Fruit fly (Drosophila melanogaster) whole organism, embryonic: Measurements from ENCODE around the gene CG13000.

ENCODE experiments used
- B-H1 ChIP-seq: fragments of 200-800 bp; sonication (Bioruptor generic); IDR thresholded peaks from 3 replicates; pipeline ENCODE4 v1.3.6; 2022; ENCODE audit warnings: missing biosample characterization, missing genetic modification characterization
- Bgb ChIP-seq: fragments of 200-800 bp; sonication (Bioruptor generic); IDR thresholded peaks from 2 replicates; pipeline ENCODE4 v1.3.6; 2022; ENCODE audit warnings: missing biosample characterization, missing genetic modification characterization; ENCODE audit not compliant: partially characterized antibody
- CG10147 ChIP-seq: fragments of 200-800 bp; sonication (Bioruptor generic); optimal IDR thresholded peaks from 2 replicates; lab custom pipeline; 2019; ENCODE audit warnings: missing biosample characterization, mild to moderate bottlenecking, missing genetic modification characterization, moderate library complexity
- CG11504 ChIP-seq: fragments of 200-800 bp; sonication (Bioruptor generic); optimal IDR thresholded peaks from 3 replicates; lab custom pipeline; 2019; ENCODE audit warnings: missing biosample characterization, mild to moderate bottlenecking, missing genetic modification characterization, moderate library complexity
- CG14014 ChIP-seq: fragments of 200-800 bp; sonication (Bioruptor generic); IDR thresholded peaks from 2 replicates; pipeline ENCODE4 v1.3.6; 2022; ENCODE audit warnings: missing biosample characterization, missing genetic modification characterization
- CG15011 ChIP-seq: fragments of 200-800 bp; sonication (Bioruptor generic); optimal IDR thresholded peaks from 3 replicates; lab custom pipeline; 2018; ENCODE audit warnings: missing biosample characterization, mild to moderate bottlenecking, missing genetic modification characterization
- CG1603 ChIP-seq: fragments of 200-800 bp; sonication (Bioruptor generic); optimal IDR thresholded peaks from 2 replicates; lab custom pipeline; 2019; ENCODE audit warnings: missing biosample characterization, mild to moderate bottlenecking, missing genetic modification characterization, moderate library complexity
- CG2889 ChIP-seq: fragments of 200-800 bp; sonication (Bioruptor generic); IDR thresholded peaks from 3 replicates; pipeline ENCODE4 v1.3.6; 2022; ENCODE audit warnings: missing biosample characterization, missing genetic modification characterization
- CG32772 ChIP-seq: fragments of 200-800 bp; sonication (Bioruptor generic); IDR thresholded peaks from 2 replicates; pipeline ENCODE4 v1.3.6; 2022; ENCODE audit warnings: missing biosample characterization, missing genetic modification characterization
- CG7839 ChIP-seq: fragments of 200-800 bp; sonication (Bioruptor generic); optimal IDR thresholded peaks from 3 replicates; lab custom pipeline; 2018; ENCODE audit warnings: missing biosample characterization, mild to moderate bottlenecking, missing genetic modification characterization, moderate library complexity
- CG7987 ChIP-seq: fragments of 200-800 bp; sonication (Bioruptor generic); optimal IDR thresholded peaks from 2 replicates; lab custom pipeline; 2018; ENCODE audit warnings: missing biosample characterization, mild to moderate bottlenecking, missing genetic modification characterization, moderate library complexity
- CG8290 ChIP-seq, 3 experiments: fragments of 200-800 bp; sonication (Bioruptor generic); optimal IDR thresholded peaks; 2 replicates each; lab custom pipeline; 2016 to 2019; ENCODE audit warnings: missing biosample characterization in 3 of 3, missing genetic modification characterization in 3 of 3, mild to moderate bottlenecking in 2 of 3, moderate library complexity in 1 of 3
- CG8359 ChIP-seq: fragments of 200-800 bp; sonication (Bioruptor generic); optimal IDR thresholded peaks from 2 replicates; lab custom pipeline; 2017; ENCODE audit warnings: missing biosample characterization, mild to moderate bottlenecking, missing genetic modification characterization, borderline replicate concordance
- CG8924 ChIP-seq: fragments of 200-800 bp; optimal IDR thresholded peaks from 3 replicates; lab custom pipeline; 2019; ENCODE audit warnings: missing biosample characterization, mild to moderate bottlenecking, missing genetic modification characterization, moderate library complexity
- CHES-1-like ChIP-seq: fragments of 200-800 bp; sonication (Bioruptor generic); optimal IDR thresholded peaks from 2 replicates; lab custom pipeline; 2016; ENCODE audit warnings: missing biosample characterization, missing genetic modification characterization
- Drgx ChIP-seq: fragments of 200-800 bp; sonication (Bioruptor generic); IDR thresholded peaks from 2 replicates; pipeline ENCODE4 v1.3.6; 2022; ENCODE audit warnings: missing biosample characterization, missing genetic modification characterization
- ERR ChIP-seq: fragments of 200-800 bp; sonication (Bioruptor generic); optimal IDR thresholded peaks from 2 replicates; lab custom pipeline; 2016; ENCODE audit warnings: missing biosample characterization, missing genetic modification characterization
- Fer3 ChIP-seq: fragments of 200-800 bp; sonication (Bioruptor generic); optimal IDR thresholded peaks from 2 replicates; lab custom pipeline; 2018; ENCODE audit warnings: missing biosample characterization, mild to moderate bottlenecking, missing genetic modification characterization, moderate library complexity
- Hr3 ChIP-seq: fragments of 200-800 bp; sonication (Bioruptor generic); optimal IDR thresholded peaks from 3 replicates; lab custom pipeline; 2016; ENCODE audit warnings: missing biosample characterization, missing genetic modification characterization
- MESR4 ChIP-seq: fragments of 200-800 bp; sonication (Bioruptor generic); optimal IDR thresholded peaks from 2 replicates; lab custom pipeline; 2018; ENCODE audit warnings: missing biosample characterization, mild to moderate bottlenecking, missing genetic modification characterization, moderate library complexity
- Med ChIP-seq: fragments of 200-800 bp; sonication (Bioruptor generic); peaks from one replicate; lab custom pipeline; 2016; ENCODE audit warnings: missing biosample characterization, missing genetic modification characterization, mild to moderate bottlenecking, inconsistent platforms, moderate library complexity
- Optix ChIP-seq: fragments of 200-800 bp; sonication (Bioruptor generic); IDR thresholded peaks from 3 replicates; pipeline ENCODE4 v1.3.6; 2022; ENCODE audit warnings: missing biosample characterization, missing genetic modification characterization
- Pdp1 ChIP-seq, 2 experiments: fragments of 200-800 bp; sonication (Bioruptor generic); optimal IDR thresholded peaks; 3 replicates each; lab custom pipeline; 2016; ENCODE audit warnings: missing biosample characterization in 2 of 2, missing genetic modification characterization in 2 of 2, mild to moderate bottlenecking in 1 of 2, moderate library complexity in 1 of 2
- Rfx ChIP-seq: fragments of 200-800 bp; sonication (Bioruptor generic); IDR thresholded peaks from 2 replicates; pipeline ENCODE4 v1.3.6; 2022; ENCODE audit warnings: missing biosample characterization, missing genetic modification characterization
- Ssrp ChIP-seq: fragments of 200-800 bp; sonication (Bioruptor generic); optimal IDR thresholded peaks from 2 replicates; lab custom pipeline; 2018; ENCODE audit warnings: missing biosample characterization, mild to moderate bottlenecking, missing genetic modification characterization, moderate library complexity
- al ChIP-seq: fragments of 200-800 bp; sonication (Bioruptor generic); IDR thresholded peaks from 2 replicates; pipeline ENCODE4 v1.3.6; 2022; ENCODE audit warnings: missing biosample characterization, missing genetic modification characterization
- ap ChIP-seq: fragments of 200-800 bp; sonication (Bioruptor generic); IDR thresholded peaks from 2 replicates; pipeline ENCODE4 v1.3.6; 2022; ENCODE audit warnings: missing biosample characterization, missing genetic modification characterization
- ash1 ChIP-seq: fragments of 200-800 bp; sonication (Bioruptor generic); optimal IDR thresholded peaks from 2 replicates; lab custom pipeline; 2018; ENCODE audit warnings: missing biosample characterization, mild to moderate bottlenecking, missing genetic modification characterization
- ato ChIP-seq: fragments of 200-800 bp; sonication (Bioruptor generic); IDR thresholded peaks from 2 replicates; pipeline ENCODE4 v1.3.6; 2022; ENCODE audit warnings: missing biosample characterization, missing genetic modification characterization; ENCODE audit not compliant: partially characterized antibody
- bbx ChIP-seq: fragments of 200-800 bp; sonication (Bioruptor generic); IDR thresholded peaks from 2 replicates; pipeline ENCODE4 v1.3.6; 2022; ENCODE audit warnings: missing biosample characterization, missing genetic modification characterization; ENCODE audit not compliant: partially characterized antibody
- bowl ChIP-seq: fragments of 200-800 bp; sonication (Bioruptor generic); IDR thresholded peaks from 2 replicates; pipeline ENCODE4 v1.3.6; 2022; ENCODE audit warnings: missing biosample characterization, missing genetic modification characterization
- cg ChIP-seq: fragments of 200-800 bp; sonication (Bioruptor generic); optimal IDR thresholded peaks from 3 replicates; lab custom pipeline; 2019; ENCODE audit warnings: missing biosample characterization, mild to moderate bottlenecking, missing genetic modification characterization, moderate library complexity
- ci ChIP-seq: fragments of 200-800 bp; sonication (Bioruptor generic); IDR thresholded peaks from 3 replicates; pipeline ENCODE4 v1.3.6; 2022; ENCODE audit warnings: missing biosample characterization, missing genetic modification characterization
- crp ChIP-seq, 2 experiments: fragments of 200-800 bp; sonication (Bioruptor generic); optimal IDR thresholded peaks; 2 replicates in 1 of 2; 3 replicates in 1 of 2; lab custom pipeline; 2017; ENCODE audit warnings: missing biosample characterization in 2 of 2, missing genetic modification characterization in 2 of 2, mild to moderate bottlenecking in 1 of 2, moderate library complexity in 1 of 2
- emc ChIP-seq: fragments of 200-800 bp; sonication (Bioruptor generic); optimal IDR thresholded peaks from 2 replicates; lab custom pipeline; 2016; ENCODE audit warnings: missing biosample characterization, missing genetic modification characterization
- maf-S ChIP-seq: fragments of 200-800 bp; sonication (Bioruptor generic); optimal IDR thresholded peaks from 2 replicates; lab custom pipeline; 2016; ENCODE audit warnings: missing biosample characterization, missing genetic modification characterization
- slbo ChIP-seq: fragments of 200-800 bp; sonication (Bioruptor generic); IDR thresholded peaks from 2 replicates; pipeline ENCODE4 v1.3.6; 2022; ENCODE audit warnings: missing biosample characterization, missing genetic modification characterization
- sna ChIP-seq: fragments of 200-800 bp; sonication (Bioruptor generic); IDR thresholded peaks from 2 replicates; pipeline ENCODE4 v1.3.6; 2022; ENCODE audit warnings: missing biosample characterization, missing genetic modification characterization; ENCODE audit not compliant: partially characterized antibody
- stc ChIP-seq: fragments of 200-800 bp; sonication (Bioruptor generic); IDR thresholded peaks from 2 replicates; pipeline ENCODE4 v1.3.6; 2022; ENCODE audit warnings: missing biosample characterization, missing genetic modification characterization
- sug ChIP-seq: fragments of 200-800 bp; optimal IDR thresholded peaks from 2 replicates; lab custom pipeline; 2019; ENCODE audit warnings: missing biosample characterization, mild to moderate bottlenecking, missing genetic modification characterization, moderate library complexity
- vnd ChIP-seq: fragments of 200-800 bp; sonication (Bioruptor generic); IDR thresholded peaks from 3 replicates; pipeline ENCODE4 v1.3.6; 2022; ENCODE audit warnings: missing biosample characterization, missing genetic modification characterization; ENCODE audit not compliant: partially characterized antibody
- zen2 ChIP-seq: fragments of 200-800 bp; sonication (Bioruptor generic); IDR thresholded peaks from 3 replicates; pipeline ENCODE4 v1.3.6; 2022; ENCODE audit warnings: missing biosample characterization, missing genetic modification characterization; ENCODE audit not compliant: partially characterized antibody

CG13000 gene

DNA sequence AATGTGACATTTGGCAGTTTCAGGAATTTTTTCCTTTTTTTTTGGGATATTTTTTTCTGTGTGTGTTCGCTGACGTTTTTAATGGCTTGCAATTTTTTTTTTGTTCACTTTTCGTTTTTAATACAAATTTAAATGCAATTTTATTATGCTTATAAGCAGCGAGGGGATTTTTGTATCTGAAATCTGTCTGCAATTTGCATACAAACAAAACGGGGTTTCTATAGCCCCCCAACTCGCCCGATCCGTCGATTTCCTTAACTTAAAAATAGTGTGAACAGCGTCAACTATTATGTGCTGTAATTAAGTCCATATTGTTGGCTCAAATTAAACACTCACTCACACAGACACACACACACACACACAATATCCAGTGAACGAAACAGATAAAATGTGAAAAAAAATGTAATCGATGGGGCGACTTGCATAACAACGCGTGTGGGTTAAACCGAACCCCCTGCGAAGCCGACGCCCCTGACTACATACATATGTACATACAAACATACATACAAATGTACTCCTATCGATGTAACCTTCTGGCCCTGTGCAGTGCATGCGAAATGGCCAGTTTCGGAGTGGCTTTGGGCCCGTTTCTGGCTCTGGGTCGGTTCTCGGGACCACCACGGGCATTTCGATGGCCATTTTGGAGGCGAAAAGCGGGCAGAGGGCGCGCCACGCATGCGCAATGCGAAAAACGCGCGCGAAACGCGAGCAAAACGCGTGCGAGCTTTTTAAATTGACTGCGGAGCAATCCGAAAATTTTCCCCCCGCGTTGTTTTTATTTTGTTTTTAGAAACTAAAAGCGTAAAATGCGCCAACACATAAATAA is 16.1 kb downstream of the CG13000 start:
- TF ChIP-seq sna (GFP tag; lab: Robert Waterston, UW) (no peak), Bgb (GFP tag; lab: Robert Waterston, UW) (no peak), maf-S (GFP tag; lab: Kevin White, UChicago) (no peak), CG15011 (GFP tag; lab: Kevin White, UChicago) (no peak), CG11504 (tag; lab: Kevin White, UChicago) (peak; percentile 23), bowl (no peak), CG8290 (GFP tag; optimal IDR thresholded peaks at IDR 0.05; lab: Kevin White, UChicago) (no peak), CG8290 (tag; optimal IDR thresholded peaks at IDR 0.05; lab: Kevin White, UChicago) (peak in 1 of 2 experiments; percentile 40), crp (GFP tag; optimal IDR thresholded peaks at IDR 0.05; lab: Kevin White, UChicago) (no peak), Ssrp (tag; lab: Kevin White, UChicago) (no peak), ap (GFP tag; lab: Robert Waterston, UW) (peak; percentile 17; the same call in 1 of the 2 replicates), Drgx (GFP tag; lab: Robert Waterston, UW) (peak; percentile 53), CG8924 (no peak), sug (tag; lab: Kevin White, UChicago) (peak; percentile 74), MESR4 (GFP tag; lab: Kevin White, UChicago) (no peak), cg (GFP tag; lab: Kevin White, UChicago) (peak; percentile 21), CG1603 (tag; lab: Kevin White, UChicago) (no peak), CG2889 (GFP tag; lab: Robert Waterston, UW) (no peak), ERR (GFP tag; lab: Kevin White, UChicago) (no peak), CHES-1-like (no peak), CG8359 (GFP tag; lab: Kevin White, UChicago) (peak; percentile 99), Med (GFP tag; lab: Kevin White, UChicago) (peak; percentile 62), Hr3 (GFP tag; lab: Kevin White, UChicago) (no peak), zen2 (GFP tag; lab: Robert Waterston, UW) (no peak), CG7987 (GFP tag; lab: Kevin White, UChicago) (no peak), al (GFP tag; lab: Robert Waterston, UW) (no peak), bbx (GFP tag; lab: Robert Waterston, UW) (no peak), slbo (GFP tag; lab: Robert Waterston, UW) (no peak), CG32772 (0 out of 2 replicates have a peak, but pooled peaks have one; percentile 12), Rfx (GFP tag; lab: Robert Waterston, UW) (peak; percentile 47; the same call in 1 of the 2 replicates), Fer3 (tag; lab: Kevin White, UChicago) (no peak), B-H1 (no peak), CG14014 (GFP tag; lab: Robert Waterston, UW) (no peak), ato (GFP tag; lab: Robert Waterston, UW) (no peak), CG10147 (no peak), CG7839 (tag; lab: Kevin White, UChicago) (no peak), Optix (peak; percentile 44; the same call in 1 of the 3 replicates), emc (GFP tag; lab: Kevin White, UChicago) (no peak), stc (GFP tag; lab: Robert Waterston, UW) (no peak), ci (GFP tag; lab: Robert Waterston, UW) (no peak), ash1 (GFP tag; lab: Kevin White, UChicago) (no peak), vnd (no peak), Pdp1 (GFP tag; optimal IDR thresholded peaks at IDR 0.05; lab: Kevin White, UChicago) (peak in 1 of 2 experiments; percentile 62)
